Worm (Caenorhabditis elegans) whole organism, midembryonic: ENCODE results near the gene C18G1.7.
A peak's percentile ranks its signal among the peaks of the same experiment; 100 is the strongest.

ENCODE experiments used
- T22C8.4 ChIP-seq: fragments of 200-800 bp; sonication (Bioruptor generic); IDR thresholded peaks from 2 replicates; pipeline ENCODE4 v1.3.6; 2022; ENCODE audit warnings: missing genetic modification characterization, missing compliant biosample characterization
- cog-1 ChIP-seq: sonication (generic microtip); optimal IDR thresholded peaks from 2 replicates; lab custom pipeline; 2016; ENCODE audit warnings: missing genetic modification characterization, missing compliant biosample characterization
- flt-1 ChIP-seq: fragments of 200-800 bp; sonication (Bioruptor generic); IDR thresholded peaks from 2 replicates; pipeline ENCODE4 v1.3.6; 2022; ENCODE audit warnings: missing genetic modification characterization, missing compliant biosample characterization
- klf-2 ChIP-seq: fragments of 200-800 bp; sonication (Bioruptor generic); conservative IDR thresholded peaks from 2 replicates; pipeline ENCODE4 v1.3.6; 2022; ENCODE audit warnings: missing genetic modification reagents, missing genetic modification characterization, missing compliant biosample characterization
- med-1 ChIP-seq: sonication (generic microtip); optimal IDR thresholded peaks from 2 replicates; lab custom pipeline; 2017; ENCODE audit warnings: missing genetic modification characterization, mild to moderate bottlenecking, missing compliant biosample characterization, antibody characterized with exemption, missing genetic modification reagents; ENCODE audit not compliant: insufficient read depth
- ref-1 ChIP-seq: fragments of 200-800 bp; sonication (Bioruptor generic); conservative IDR thresholded peaks from 2 replicates; pipeline ENCODE4 v1.3.6; 2022; ENCODE audit warnings: missing genetic modification reagents, missing genetic modification characterization, missing compliant biosample characterization
- tab-1 ChIP-seq: fragments of 200-800 bp; sonication (Bioruptor generic); IDR thresholded peaks from 2 replicates; pipeline ENCODE4 v1.3.6; 2022; ENCODE audit warnings: missing genetic modification characterization, missing compliant biosample characterization
- ztf-23 ChIP-seq: fragments of 200-800 bp; sonication (Bioruptor generic); IDR thresholded peaks from 2 replicates; pipeline ENCODE4 v1.3.6; 2022; ENCODE audit warnings: missing genetic modification reagents, missing genetic modification characterization, missing compliant biosample characterization
- ztf-29 ChIP-seq: fragments of 200-800 bp; sonication (Bioruptor generic); IDR thresholded peaks from 2 replicates; pipeline ENCODE4 v1.3.6; 2022; ENCODE audit warnings: missing genetic modification reagents, missing genetic modification characterization, missing compliant biosample characterization

C18G1.7 gene

DNA sequence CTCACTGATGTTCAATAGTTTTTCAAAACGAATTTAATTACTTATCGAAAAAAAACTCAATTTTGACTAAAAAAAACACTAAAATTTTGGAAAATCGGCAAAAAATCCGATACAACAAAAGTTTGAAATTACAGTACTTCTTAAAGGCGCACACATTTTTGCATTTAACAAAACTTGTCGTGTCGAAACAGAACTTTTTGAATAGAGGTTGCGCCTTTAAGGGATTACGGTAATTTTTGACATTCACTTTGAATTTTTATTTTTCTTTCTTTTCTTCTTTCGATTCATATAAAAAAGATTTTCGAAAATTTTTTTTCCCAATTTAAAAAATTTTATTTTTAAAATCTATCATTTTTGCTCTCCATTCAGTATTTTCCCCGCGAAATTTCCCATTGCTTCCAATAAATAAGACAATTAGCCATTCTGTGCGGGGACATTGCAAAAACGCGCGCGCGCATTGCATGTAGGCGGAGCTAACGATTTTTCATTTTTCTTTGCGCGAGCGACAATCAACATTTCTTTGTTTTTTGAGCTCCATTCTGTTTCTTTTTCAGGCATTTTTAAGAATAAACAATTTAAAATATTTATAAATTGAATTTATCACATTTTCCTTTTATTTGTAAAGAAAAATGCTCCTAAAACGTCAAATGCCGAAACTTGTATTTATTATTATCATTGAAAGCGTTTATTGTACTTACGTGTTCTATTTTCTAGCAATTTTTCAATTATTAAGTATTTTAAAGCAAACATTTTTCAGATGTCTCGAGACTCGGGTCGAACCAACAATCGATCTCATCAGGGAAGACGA is 14.0 kb upstream of the C18G1.7 start, which contains the start of gene F39G3.3:
TSS of gene F39G3.3 (plus strand) at position 758 of the 808 bp plus-strand sequence.
- peak; percentile 92 for TF ChIP-seq tab-1
- TF ChIP-seq ref-1 (GFP tag; lab: Robert Waterston, UW), result peak; percentile 64; the same call in 1 of the 2 replicates
- TF ChIP-seq cog-1 (tag; lab: Kevin White, UChicago), result peak; percentile 81
- peak; percentile 96 for TF ChIP-seq med-1 (GFP tag; lab: Kevin White, UChicago)
- peak; percentile 85 for TF ChIP-seq T22C8.4
- TF ChIP-seq ztf-23 (GFP tag; lab: Robert Waterston, UW), result peak; percentile 91
- peak; percentile 92 for TF ChIP-seq flt-1 (GFP tag; lab: Robert Waterston, UW)
- TF ChIP-seq klf-2 (GFP tag; lab: Robert Waterston, UW), result peak; percentile 81
- peak; percentile 77 for TF ChIP-seq ztf-29 (GFP tag; lab: Robert Waterston, UW)

DNA sequence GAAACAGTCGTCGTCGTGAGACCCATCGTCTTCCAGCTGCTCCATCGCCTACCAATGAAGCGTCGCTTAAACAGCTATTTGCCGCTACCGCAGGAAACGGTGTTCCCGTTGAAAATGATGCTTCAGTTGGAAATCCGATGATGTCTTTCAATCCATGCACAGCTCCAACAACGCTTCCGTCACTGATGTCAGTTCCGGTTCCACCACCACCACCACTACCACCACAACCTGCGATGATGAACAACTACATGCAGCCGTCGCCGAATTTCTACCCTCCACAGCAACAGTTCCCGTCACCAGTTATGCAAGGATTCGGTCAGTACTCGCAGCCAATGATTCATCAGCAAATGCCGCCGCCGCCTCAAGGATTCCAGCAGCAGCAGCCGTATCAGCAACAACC is 11.4 kb upstream of the C18G1.7 start:
- TF ChIP-seq klf-2 (GFP tag; lab: Robert Waterston, UW) (no peak), tab-1 (no peak), ztf-23 (GFP tag; lab: Robert Waterston, UW) (no peak), T22C8.4 (no peak), med-1 (GFP tag; lab: Kevin White, UChicago) (no peak), ztf-29 (GFP tag; lab: Robert Waterston, UW) (no peak), ref-1 (GFP tag; lab: Robert Waterston, UW) (no peak), cog-1 (tag; lab: Kevin White, UChicago) (no peak), flt-1 (GFP tag; lab: Robert Waterston, UW) (no peak)

DNA sequence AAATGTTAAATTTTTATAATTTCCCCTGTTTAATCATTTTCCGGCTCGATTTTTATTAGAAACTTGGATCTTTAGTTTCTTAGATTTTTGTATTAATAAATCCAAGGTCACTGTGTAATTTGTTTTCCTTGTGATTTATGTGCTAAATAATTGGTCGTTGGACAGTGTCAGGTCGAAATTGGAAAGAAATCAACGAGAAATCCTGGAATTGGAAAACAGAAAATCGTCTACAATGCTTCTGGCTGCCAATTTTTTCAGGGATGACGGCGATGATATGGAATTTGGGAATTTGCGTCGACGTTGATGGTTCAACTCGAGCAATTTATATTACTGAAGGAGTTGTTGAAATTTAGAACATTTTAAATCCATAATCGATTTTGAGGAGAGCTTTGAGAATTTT is 10.8 kb upstream of the C18G1.7 start:
- no peak for TF ChIP-seq med-1 (GFP tag; lab: Kevin White, UChicago)
- no peak for TF ChIP-seq cog-1 (tag; lab: Kevin White, UChicago)
- no peak for TF ChIP-seq T22C8.4
- TF ChIP-seq tab-1, result no peak
- TF ChIP-seq ref-1 (GFP tag; lab: Robert Waterston, UW), result no peak
- no peak for TF ChIP-seq ztf-29 (GFP tag; lab: Robert Waterston, UW)

DNA sequence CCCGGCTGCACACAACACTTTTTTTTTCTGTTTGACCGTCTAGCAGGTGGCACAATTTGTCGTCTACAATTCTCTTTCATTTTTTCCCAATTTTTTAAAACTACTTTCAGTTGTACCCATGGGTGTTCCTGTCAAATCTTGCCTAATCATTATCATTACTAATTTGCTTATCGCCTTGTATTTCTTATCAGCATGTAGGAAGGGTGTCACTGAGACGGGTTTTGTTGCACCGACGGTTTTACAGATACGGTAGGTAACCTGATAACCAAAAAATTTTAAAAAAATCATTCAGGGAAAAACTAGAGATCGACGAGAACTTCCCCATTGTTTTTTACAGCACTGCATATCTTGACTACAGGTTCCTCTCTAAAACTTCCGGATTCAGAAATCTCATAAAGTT is 7.6 kb upstream of the C18G1.7 start, which contains the start of gene F39G3.2:
TSS of gene F39G3.2 (plus strand) at position 105 of the 400 bp plus-strand sequence.
- TF ChIP-seq tab-1, result no peak
- no peak for TF ChIP-seq ztf-29 (GFP tag; lab: Robert Waterston, UW)
- TF ChIP-seq klf-2 (GFP tag; lab: Robert Waterston, UW), result no peak
- no peak for TF ChIP-seq cog-1 (tag; lab: Kevin White, UChicago)
- TF ChIP-seq ztf-23 (GFP tag; lab: Robert Waterston, UW), result no peak
- TF ChIP-seq med-1 (GFP tag; lab: Kevin White, UChicago), result no peak
- no peak for TF ChIP-seq ref-1 (GFP tag; lab: Robert Waterston, UW)
- no peak for TF ChIP-seq flt-1 (GFP tag; lab: Robert Waterston, UW)
- TF ChIP-seq T22C8.4, result no peak

DNA sequence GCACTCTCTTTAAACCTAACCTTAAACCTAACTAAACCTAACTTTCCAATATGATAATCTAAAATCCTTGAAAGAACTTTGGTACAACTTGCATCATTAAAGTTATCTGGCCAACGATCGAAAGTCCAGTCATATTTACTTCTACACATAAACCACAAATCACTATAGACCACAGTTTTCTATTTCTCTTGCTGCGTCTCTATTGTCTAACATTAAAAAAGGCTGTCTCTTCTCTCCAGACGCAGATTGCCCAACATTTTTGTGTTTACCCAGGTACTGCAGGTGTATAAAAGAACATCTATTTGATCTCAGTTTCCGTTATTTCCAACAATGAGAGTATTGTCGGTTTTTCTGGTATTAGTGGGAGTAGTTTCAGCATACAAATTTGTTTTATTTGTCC is 3.2 kb upstream of the C18G1.7 start, which contains the start of gene ugt-61:
TSS of gene ugt-61 (plus strand) at position 233 of the 400 bp plus-strand sequence.
- no peak for TF ChIP-seq ztf-29 (GFP tag; lab: Robert Waterston, UW)

DNA sequence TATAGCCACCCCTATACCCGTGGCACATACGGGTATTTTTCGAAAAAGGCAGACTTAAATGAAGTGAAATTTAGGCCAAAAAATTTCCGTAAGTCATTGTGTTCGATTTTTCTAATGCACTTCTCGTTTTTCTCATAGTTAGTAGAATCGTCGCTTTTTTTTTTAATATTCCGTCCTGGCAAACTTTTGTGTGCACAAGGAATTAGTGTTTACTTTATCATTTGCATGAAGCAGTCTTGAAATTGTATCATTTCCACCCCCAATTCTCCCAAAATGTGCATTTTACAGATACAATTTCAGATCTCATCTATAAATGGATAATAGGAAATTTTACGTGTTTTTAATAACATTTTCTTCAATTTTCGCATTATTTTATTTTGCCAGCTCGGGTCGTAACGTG is 4.9 kb downstream of the C18G1.7 start, which contains the start of gene C18G1.6:
TSS of gene C18G1.6 (plus strand) at position 301 of the 400 bp plus-strand sequence.
- no peak for TF ChIP-seq ref-1 (GFP tag; lab: Robert Waterston, UW)
- TF ChIP-seq flt-1 (GFP tag; lab: Robert Waterston, UW), result no peak
- TF ChIP-seq ztf-29 (GFP tag; lab: Robert Waterston, UW), result no peak
- no peak for TF ChIP-seq T22C8.4
- TF ChIP-seq tab-1, result no peak
- TF ChIP-seq ztf-23 (GFP tag; lab: Robert Waterston, UW), result no peak
- no peak for TF ChIP-seq klf-2 (GFP tag; lab: Robert Waterston, UW)
- no peak for TF ChIP-seq med-1 (GFP tag; lab: Kevin White, UChicago)
- no peak for TF ChIP-seq cog-1 (tag; lab: Kevin White, UChicago)

DNA sequence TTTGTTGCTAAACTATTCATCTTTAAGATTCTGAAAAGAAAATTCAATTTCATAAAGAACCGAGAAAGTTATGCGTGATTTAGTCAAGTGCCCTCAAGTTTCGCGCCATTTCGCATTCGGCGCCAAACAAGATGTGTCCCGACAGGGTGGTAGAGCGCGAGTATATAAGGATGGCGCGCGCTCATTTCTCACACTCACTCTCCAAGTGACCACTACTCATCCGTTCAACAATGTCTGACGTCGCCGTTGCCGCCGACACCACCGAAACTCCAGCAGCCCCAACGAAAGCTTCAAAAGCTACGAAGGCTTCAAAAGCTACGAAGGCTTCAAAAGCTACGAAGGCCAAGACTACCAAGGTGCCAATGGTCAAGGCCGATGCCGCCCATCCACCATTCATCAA is 8.8 kb downstream of the C18G1.7 start, which contains the start of gene hil-4:
TSS of gene hil-4 (plus strand) at position 191 of the 400 bp plus-strand sequence.
- no peak for TF ChIP-seq ztf-23 (GFP tag; lab: Robert Waterston, UW)
- TF ChIP-seq klf-2 (GFP tag; lab: Robert Waterston, UW), result no peak
- no peak for TF ChIP-seq T22C8.4
- TF ChIP-seq cog-1 (tag; lab: Kevin White, UChicago), result no peak
- TF ChIP-seq med-1 (GFP tag; lab: Kevin White, UChicago), result no peak
- TF ChIP-seq ztf-29 (GFP tag; lab: Robert Waterston, UW), result no peak
- TF ChIP-seq tab-1, result no peak

DNA sequence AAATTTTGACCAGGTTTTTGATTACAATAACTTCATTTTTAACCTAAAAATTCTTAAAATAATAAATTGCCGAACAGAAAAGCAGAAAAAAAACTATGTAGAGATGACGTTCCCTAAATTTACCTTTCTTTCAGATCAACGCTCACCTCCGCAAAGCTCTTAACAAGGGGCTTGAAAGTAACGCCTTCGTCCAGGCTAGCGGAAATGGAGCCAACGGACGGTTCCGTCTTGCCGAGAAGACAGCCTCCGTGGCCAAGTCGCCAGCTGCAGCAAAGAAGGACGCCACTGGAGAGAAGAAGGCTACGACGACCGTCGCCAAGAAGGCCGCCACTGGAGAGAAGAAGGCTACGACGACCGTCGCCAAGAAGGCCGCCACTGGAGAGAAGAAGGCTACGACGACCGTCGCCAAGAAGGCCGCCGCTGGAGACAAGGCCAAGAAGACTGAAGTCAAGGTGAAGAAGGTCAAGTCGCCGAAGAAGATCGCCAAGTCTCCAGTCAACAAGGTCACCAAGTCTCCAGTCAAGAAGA is 9.4 kb downstream of the C18G1.7 start:
- TF ChIP-seq klf-2 (GFP tag; lab: Robert Waterston, UW), result no peak
- no peak for TF ChIP-seq med-1 (GFP tag; lab: Kevin White, UChicago)
- no peak for TF ChIP-seq tab-1
- TF ChIP-seq flt-1 (GFP tag; lab: Robert Waterston, UW), result no peak
- TF ChIP-seq T22C8.4, result no peak
- TF ChIP-seq ref-1 (GFP tag; lab: Robert Waterston, UW), result no peak
- no peak for TF ChIP-seq cog-1 (tag; lab: Kevin White, UChicago)
- TF ChIP-seq ztf-29 (GFP tag; lab: Robert Waterston, UW), result no peak
- no peak for TF ChIP-seq ztf-23 (GFP tag; lab: Robert Waterston, UW)
